Fruit fly (Drosophila melanogaster) whole organism, embryonic: ENCODE results near the gene CG4570.
A peak's percentile ranks its signal among the peaks of the same experiment; 100 is the strongest.

ENCODE experiments used
- Atf6 ChIP-seq: fragments of 200-800 bp; sonication (Bioruptor generic); IDR thresholded peaks from 2 replicates; pipeline ENCODE4 v1.3.6; 2022; ENCODE audit warnings: missing biosample characterization, missing genetic modification characterization
- Blimp-1 ChIP-seq: fragments of 200-800 bp; sonication (Bioruptor generic); optimal IDR thresholded peaks from 3 replicates; lab custom pipeline; 2018; ENCODE audit warnings: missing biosample characterization, missing genetic modification characterization, mild to moderate bottlenecking, moderate library complexity, missing genetic modification reagents
- Bteb2 ChIP-seq: fragments of 200-800 bp; sonication (Bioruptor generic); optimal IDR thresholded peaks from 2 replicates; lab custom pipeline; 2016; ENCODE audit warnings: missing biosample characterization, missing genetic modification characterization
- CG1024 ChIP-seq: fragments of 200-800 bp; sonication (Bioruptor generic); IDR thresholded peaks from 2 replicates; pipeline ENCODE4 v1.3.6; 2022; ENCODE audit warnings: missing biosample characterization, missing genetic modification characterization
- CG12659 ChIP-seq: fragments of 200-800 bp; sonication (Bioruptor generic); optimal IDR thresholded peaks from 3 replicates; lab custom pipeline; 2017; ENCODE audit warnings: mild to moderate bottlenecking, missing biosample characterization, missing genetic modification reagents, missing genetic modification characterization
- CG14860 ChIP-seq: fragments of 200-800 bp; sonication (Bioruptor generic); IDR thresholded peaks from 3 replicates; pipeline ENCODE4 v1.3.6; 2022; ENCODE audit warnings: missing biosample characterization, missing genetic modification characterization; ENCODE audit not compliant: partially characterized antibody
- CG15073 ChIP-seq: fragments of 200-800 bp; sonication (Bioruptor generic); optimal IDR thresholded peaks from 2 replicates; lab custom pipeline; 2016; ENCODE audit warnings: missing biosample characterization, missing genetic modification characterization
- CG15269 ChIP-seq: fragments of 200-800 bp; sonication (Bioruptor generic); optimal IDR thresholded peaks from 2 replicates; lab custom pipeline; 2018; ENCODE audit warnings: missing biosample characterization, mild to moderate bottlenecking, missing genetic modification characterization, moderate library complexity
- CG18262 ChIP-seq: fragments of 200-800 bp; optimal IDR thresholded peaks from 3 replicates; lab custom pipeline; 2019; ENCODE audit warnings: missing biosample characterization, mild to moderate bottlenecking, missing genetic modification characterization, moderate library complexity
- CG18599 ChIP-seq: fragments of 200-800 bp; sonication (Bioruptor generic); optimal IDR thresholded peaks from 3 replicates; lab custom pipeline; 2017; ENCODE audit warnings: missing biosample characterization, missing genetic modification characterization, mild to moderate bottlenecking, moderate library complexity, missing genetic modification reagents
- CG18764 ChIP-seq: fragments of 200-800 bp; sonication (Bioruptor generic); optimal IDR thresholded peaks from 3 replicates; lab custom pipeline; 2016; ENCODE audit warnings: missing biosample characterization, missing genetic modification characterization
- CG2678 ChIP-seq: fragments of 200-800 bp; sonication (Bioruptor generic); optimal IDR thresholded peaks from 3 replicates; lab custom pipeline; 2019; ENCODE audit warnings: missing biosample characterization, mild to moderate bottlenecking, missing genetic modification characterization, moderate library complexity
- CG32772 ChIP-seq: fragments of 200-800 bp; sonication (Bioruptor generic); IDR thresholded peaks from 2 replicates; pipeline ENCODE4 v1.3.6; 2022; ENCODE audit warnings: missing biosample characterization, missing genetic modification characterization
- CG33213 ChIP-seq: fragments of 200-800 bp; sonication (Bioruptor generic); optimal IDR thresholded peaks from 3 replicates; lab custom pipeline; 2016; ENCODE audit warnings: missing biosample characterization, missing genetic modification characterization
- CG42726 ChIP-seq: fragments of 200-800 bp; sonication (Bioruptor generic); IDR thresholded peaks from 2 replicates; pipeline ENCODE4 v1.3.6; 2022; ENCODE audit warnings: missing biosample characterization, missing genetic modification characterization; ENCODE audit not compliant: partially characterized antibody
- CG43689 ChIP-seq: fragments of 200-800 bp; sonication (Bioruptor generic); IDR thresholded peaks from 2 replicates; pipeline ENCODE4 v1.3.6; 2022; ENCODE audit warnings: missing biosample characterization, missing genetic modification characterization
- CG7987 ChIP-seq: fragments of 200-800 bp; sonication (Bioruptor generic); optimal IDR thresholded peaks from 2 replicates; lab custom pipeline; 2018; ENCODE audit warnings: missing biosample characterization, mild to moderate bottlenecking, missing genetic modification characterization, moderate library complexity
- CG8281 ChIP-seq: fragments of 200-800 bp; sonication (Bioruptor generic); optimal IDR thresholded peaks from 2 replicates; lab custom pipeline; 2018; ENCODE audit warnings: missing biosample characterization, mild to moderate bottlenecking, missing genetic modification characterization, moderate library complexity
- Camta ChIP-seq: fragments of 200-800 bp; sonication (Bioruptor generic); optimal IDR thresholded peaks from 2 replicates; lab custom pipeline; 2016; ENCODE audit warnings: missing biosample characterization, missing genetic modification characterization
- Elba2 ChIP-seq: fragments of 200-800 bp; sonication (Bioruptor generic); optimal IDR thresholded peaks from 3 replicates; lab custom pipeline; 2016; ENCODE audit warnings: missing biosample characterization, missing genetic modification characterization
- Hand ChIP-seq: fragments of 200-800 bp; sonication (Bioruptor generic); optimal IDR thresholded peaks from 2 replicates; lab custom pipeline; 2017; ENCODE audit warnings: mild to moderate bottlenecking, missing biosample characterization, missing genetic modification reagents, missing genetic modification characterization
- HmgZ ChIP-seq: fragments of 200-800 bp; sonication (Bioruptor generic); optimal IDR thresholded peaks from 2 replicates; lab custom pipeline; 2018; ENCODE audit warnings: missing biosample characterization, mild to moderate bottlenecking, missing genetic modification characterization
- Hr51 ChIP-seq, 2 experiments: fragments of 200-800 bp; sonication (Bioruptor generic); optimal IDR thresholded peaks; 2 replicates in 1 of 2; 3 replicates in 1 of 2; lab custom pipeline; 2016 to 2018; ENCODE audit warnings: missing biosample characterization in 2 of 2, missing genetic modification characterization in 2 of 2, mild to moderate bottlenecking in 1 of 2, moderate library complexity in 1 of 2
- Hr78 ChIP-seq, 2 experiments: fragments of 200-800 bp in 1 of 2; fragments of >200 bp in 1 of 2; sonication (Bioruptor generic) in 1 of 2; optimal IDR thresholded peaks; 2 replicates each; lab custom pipeline; 2017 to 2019; ENCODE audit warnings: missing biosample characterization in 2 of 2, missing genetic modification characterization in 2 of 2, mild to moderate bottlenecking in 1 of 2, moderate library complexity in 1 of 2
- Hsf ChIP-seq: fragments of 200-800 bp; sonication (Bioruptor generic); optimal IDR thresholded peaks from 3 replicates; lab custom pipeline; 2016; ENCODE audit warnings: missing biosample characterization, missing genetic modification characterization
- Lim3 ChIP-seq: fragments of 200-800 bp; sonication (Bioruptor generic); IDR thresholded peaks from 2 replicates; pipeline ENCODE4 v1.3.6; 2022; ENCODE audit warnings: missing biosample characterization, missing genetic modification characterization
- Med ChIP-seq: fragments of 200-800 bp; sonication (Bioruptor generic); peaks from one replicate; lab custom pipeline; 2016; ENCODE audit warnings: missing biosample characterization, missing genetic modification characterization, mild to moderate bottlenecking, inconsistent platforms, moderate library complexity
- Meics ChIP-seq: fragments of 200-800 bp; sonication (Bioruptor generic); optimal IDR thresholded peaks from 2 replicates; lab custom pipeline; 2017; ENCODE audit warnings: missing biosample characterization, mild to moderate bottlenecking, missing genetic modification characterization
- Nf-YB ChIP-seq: fragments of 200-800 bp; sonication (Bioruptor generic); optimal IDR thresholded peaks from 3 replicates; lab custom pipeline; 2019; ENCODE audit warnings: missing biosample characterization, mild to moderate bottlenecking, missing genetic modification characterization, moderate library complexity
- Optix ChIP-seq: fragments of 200-800 bp; sonication (Bioruptor generic); IDR thresholded peaks from 3 replicates; pipeline ENCODE4 v1.3.6; 2022; ENCODE audit warnings: missing biosample characterization, missing genetic modification characterization
- Ptx1 ChIP-seq: fragments of 200-800 bp; sonication (Bioruptor generic); IDR thresholded peaks from 2 replicates; pipeline ENCODE4 v1.3.6; 2022; ENCODE audit warnings: missing biosample characterization, missing genetic modification characterization
- ara ChIP-seq: fragments of 200-800 bp; sonication (Bioruptor generic); IDR thresholded peaks from 2 replicates; pipeline ENCODE4 v1.3.6; 2022; ENCODE audit warnings: missing biosample characterization, missing genetic modification characterization
- bigmax ChIP-seq: fragments of 200-800 bp; sonication (Bioruptor generic); optimal IDR thresholded peaks from 2 replicates; lab custom pipeline; 2018; ENCODE audit warnings: missing biosample characterization, mild to moderate bottlenecking, missing genetic modification characterization
- br ChIP-seq: fragments of >200 bp; optimal IDR thresholded peaks from 2 replicates; lab custom pipeline; 2017
- bsh ChIP-seq, 2 experiments: fragments of 200-800 bp; sonication (Bioruptor generic); optimal IDR thresholded peaks; 2 replicates each; lab custom pipeline; 2017 to 2018; ENCODE audit warnings: mild to moderate bottlenecking in 2 of 2, missing biosample characterization in 2 of 2, missing genetic modification characterization in 2 of 2, moderate library complexity in 1 of 2
- cad ChIP-seq: fragments of >200 bp; optimal IDR thresholded peaks from 2 replicates; lab custom pipeline; 2017; ENCODE audit warnings: missing biosample characterization, missing genetic modification characterization
- en ChIP-seq: fragments of 200-800 bp; sonication (Bioruptor generic); optimal IDR thresholded peaks from 2 replicates; lab custom pipeline; 2016; ENCODE audit warnings: missing biosample characterization, missing genetic modification characterization
- gro ChIP-seq: fragments of 200-800 bp; sonication (Bioruptor generic); optimal IDR thresholded peaks from 2 replicates; lab custom pipeline; 2016; ENCODE audit warnings: missing biosample characterization, missing genetic modification characterization
- lmd ChIP-seq: fragments of 200-800 bp; sonication (Bioruptor generic); IDR thresholded peaks from 2 replicates; pipeline ENCODE4 v1.3.6; 2022; ENCODE audit warnings: missing biosample characterization, missing genetic modification characterization
- nau ChIP-seq: fragments of 200-800 bp; sonication (Bioruptor generic); optimal IDR thresholded peaks from 3 replicates; lab custom pipeline; 2017; ENCODE audit warnings: missing biosample characterization, mild to moderate bottlenecking, missing genetic modification characterization, missing genetic modification reagents
- odd ChIP-seq: fragments of 200-800 bp; sonication (Bioruptor generic); optimal IDR thresholded peaks from 2 replicates; lab custom pipeline; 2017; ENCODE audit warnings: missing biosample characterization, mild to moderate bottlenecking, missing genetic modification characterization
- onecut ChIP-seq: fragments of 200-800 bp; sonication (Bioruptor generic); IDR thresholded peaks from 2 replicates; pipeline ENCODE4 v1.3.6; 2022; ENCODE audit warnings: missing biosample characterization, missing genetic modification characterization
- pros ChIP-seq: fragments of 200-800 bp; sonication (Bioruptor generic); optimal IDR thresholded peaks from 3 replicates; lab custom pipeline; 2019; ENCODE audit warnings: missing biosample characterization, mild to moderate bottlenecking, missing genetic modification characterization, moderate library complexity
- row ChIP-seq: fragments of 200-800 bp; sonication (Bioruptor generic); IDR thresholded peaks from 3 replicates; pipeline ENCODE4 v1.3.6; 2022; ENCODE audit warnings: missing biosample characterization, missing genetic modification characterization
- sna ChIP-seq: fragments of 200-800 bp; sonication (Bioruptor generic); IDR thresholded peaks from 2 replicates; pipeline ENCODE4 v1.3.6; 2022; ENCODE audit warnings: missing biosample characterization, missing genetic modification characterization; ENCODE audit not compliant: partially characterized antibody
- tap ChIP-seq: fragments of 200-800 bp; optimal IDR thresholded peaks from 3 replicates; lab custom pipeline; 2019; ENCODE audit warnings: missing biosample characterization, mild to moderate bottlenecking, missing genetic modification characterization, moderate library complexity
- tx ChIP-seq: fragments of 200-800 bp; sonication (Bioruptor generic); optimal IDR thresholded peaks from 2 replicates; lab custom pipeline; 2016; ENCODE audit warnings: missing biosample characterization, missing genetic modification characterization
- unc-4 ChIP-seq: fragments of 200-800 bp; sonication (Bioruptor generic); IDR thresholded peaks from 2 replicates; pipeline ENCODE4 v1.3.6; 2022; ENCODE audit warnings: missing biosample characterization, missing genetic modification characterization; ENCODE audit not compliant: partially characterized antibody

The CG4570 gene

dm6 chr3R:10888633-10889519 is 32.3 kb downstream of the CG4570 start:
- no peak for TF ChIP-seq odd (GFP tag; lab: Kevin White, UChicago)
- TF ChIP-seq ara = peak; percentile 30; the same call in 1 of the 2 replicates
- no peak for TF ChIP-seq cad
- no peak for TF ChIP-seq CG12659
- no peak for TF ChIP-seq Lim3 (GFP tag; lab: Robert Waterston, UW)
- no peak for TF ChIP-seq Camta
- peak; percentile 34 for TF ChIP-seq CG15269 (tag; lab: Kevin White, UChicago)
- TF ChIP-seq CG32772 = peak; percentile 21; the same call in 1 of the 2 replicates
- TF ChIP-seq row (GFP tag; lab: Robert Waterston, UW) = peak; percentile 65
- TF ChIP-seq sna = no peak; the same call in 1 of the 2 replicates
- peak; percentile 90 for TF ChIP-seq Med (GFP tag; lab: Kevin White, UChicago)
- TF ChIP-seq CG43689 (GFP tag; lab: Robert Waterston, UW) = no peak
- TF ChIP-seq Meics (GFP tag; lab: Kevin White, UChicago) = peak; percentile 31
- TF ChIP-seq bsh (GFP tag; optimal IDR thresholded peaks at IDR 0.05; lab: Kevin White, UChicago) = peak; percentile 4 to 82
- no peak for TF ChIP-seq Hsf (GFP tag; lab: Kevin White, UChicago)
- peak; percentile 47; the same call in 1 of the 2 replicates for TF ChIP-seq lmd (GFP tag; lab: Robert Waterston, UW)
- no peak for TF ChIP-seq en (GFP tag; lab: Kevin White, UChicago)
- no peak for TF ChIP-seq tx
- no peak for TF ChIP-seq br (lab: Kevin White, UChicago)
- no peak for TF ChIP-seq CG18764 (GFP tag; lab: Kevin White, UChicago)
- TF ChIP-seq CG1024 = no peak
- no peak; the same call in 1 of the 2 replicates for TF ChIP-seq Ptx1 (GFP tag; lab: Robert Waterston, UW)
- TF ChIP-seq pros (GFP tag; lab: Kevin White, UChicago) = no peak
- peak; percentile 15 for TF ChIP-seq CG18262 (tag; lab: Kevin White, UChicago)
- peak; percentile 10 for TF ChIP-seq tap (tag; lab: Kevin White, UChicago)
- no peak for TF ChIP-seq CG8281 (tag; lab: Kevin White, UChicago)
- TF ChIP-seq CG15073 (GFP tag; lab: Kevin White, UChicago) = no peak
- peak; percentile 48 for TF ChIP-seq gro (GFP tag; lab: Kevin White, UChicago)
- no peak for TF ChIP-seq Blimp-1 (GFP tag; lab: Kevin White, UChicago)
- no peak for TF ChIP-seq Hr78 (GFP tag; optimal IDR thresholded peaks at IDR 0.05; lab: Kevin White, UChicago)
- peak; percentile 64 for TF ChIP-seq CG2678 (tag; lab: Kevin White, UChicago)
- TF ChIP-seq nau (GFP tag; lab: Kevin White, UChicago) = no peak
- peak in 1 of 2 experiments; percentile 9 for TF ChIP-seq Hr51 (GFP tag; optimal IDR thresholded peaks at IDR 0.05; lab: Kevin White, UChicago)
- TF ChIP-seq Optix = peak; percentile 12; the same call in 1 of the 3 replicates
- TF ChIP-seq CG42726 (GFP tag; lab: Robert Waterston, UW) = no peak
- peak; percentile 56; the same call in 1 of the 2 replicates for TF ChIP-seq Atf6 (GFP tag; lab: Robert Waterston, UW)
- peak; percentile 38 for TF ChIP-seq CG18599 (GFP tag; lab: Kevin White, UChicago)
- no peak for TF ChIP-seq CG14860 (GFP tag; lab: Robert Waterston, UW)
- no peak for TF ChIP-seq Elba2 (GFP tag; lab: Kevin White, UChicago)
- TF ChIP-seq onecut (GFP tag; lab: Robert Waterston, UW) = peak; percentile 40; the same call in 1 of the 2 replicates
- no peak for TF ChIP-seq Bteb2 (GFP tag; lab: Kevin White, UChicago)
- TF ChIP-seq bigmax (GFP tag; lab: Kevin White, UChicago) = no peak
- TF ChIP-seq Hand (GFP tag; lab: Kevin White, UChicago) = peak; percentile 44
- TF ChIP-seq CG7987 (GFP tag; lab: Kevin White, UChicago) = peak; percentile 76
- TF ChIP-seq CG33213 = no peak
- no peak for TF ChIP-seq Nf-YB
- TF ChIP-seq unc-4 (GFP tag; lab: Robert Waterston, UW) = peak; percentile 40; the same call in 1 of the 2 replicates
- TF ChIP-seq HmgZ (tag; lab: Kevin White, UChicago) = peak; percentile 25
